Fruit fly (Drosophila melanogaster): ENCODE results near the gene CG46394.

The CG46394 gene

dm6 chr3L:11648410-11648809, 48.2 kb downstream of the CG46394 start, which contains the start of the genes RIOK1 and Polr3H (continued):
- peak; percentile 51; the same call in 3 of the 4 replicates for TF ChIP-seq Gug (GFP tag; IDR thresholded peaks at IDR 0.05)
- no peak for TF ChIP-seq hth (optimal IDR thresholded peaks at IDR 0.05)
- TF ChIP-seq da (GFP tag; optimal IDR thresholded peaks at IDR 0.05) = peak; percentile 11
- TF ChIP-seq CG3065 (GFP tag; optimal IDR thresholded peaks at IDR 0.05) = peak; percentile 25
- TF ChIP-seq CG14860 (GFP tag; IDR thresholded peaks at IDR 0.05; ENCODE audit: partially characterized antibody) = no peak
- TF ChIP-seq sisA (GFP tag; IDR thresholded peaks at IDR 0.05) = peak; percentile 56
- TF ChIP-seq eyg (GFP tag; optimal IDR thresholded peaks at IDR 0.05) = peak; percentile 18
- no peak for TF ChIP-seq Blimp-1 (GFP tag; optimal IDR thresholded peaks at IDR 0.05)
- no peak for TF ChIP-seq CG10209 (GFP tag; optimal IDR thresholded peaks at IDR 0.05)
- no peak for TF ChIP-seq GATAe (GFP tag; conservative IDR thresholded peaks at IDR 0.05)
- peak; percentile 47 for TF ChIP-seq CG5245 (GFP tag; optimal IDR thresholded peaks at IDR 0.05)
- TF ChIP-seq Hr3 (GFP tag; optimal IDR thresholded peaks at IDR 0.05) = peak; percentile 63
- TF ChIP-seq HLH3B (GFP tag; IDR thresholded peaks at IDR 0.05) = peak; percentile 49; the same call in 1 of the 2 replicates
- TF ChIP-seq MESR4 (GFP tag; optimal IDR thresholded peaks at IDR 0.05) = peak; percentile 15
- no peak for TF ChIP-seq slou (GFP tag; optimal IDR thresholded peaks at IDR 0.05)
- TF ChIP-seq CG15479 (GFP tag; optimal IDR thresholded peaks at IDR 0.05) = peak; percentile 52
- no peak for TF ChIP-seq twi (tag; optimal IDR thresholded peaks at IDR 0.05)
- TF ChIP-seq crp (GFP tag; optimal IDR thresholded peaks at IDR 0.05) = peak; percentile 64 to 90
- TF ChIP-seq Doc3 (GFP tag; IDR thresholded peaks at IDR 0.05; ENCODE audit: partially characterized antibody) = no peak
- TF ChIP-seq CG32767 (GFP tag; IDR thresholded peaks at IDR 0.05) = peak; percentile 11; the same call in 1 of the 2 replicates
- peak; percentile 58 for TF ChIP-seq CG6689 (GFP tag; IDR thresholded peaks at IDR 0.05)
- TF ChIP-seq CG12391 (tag; optimal IDR thresholded peaks at IDR 0.05) = peak; percentile 79
- peak; percentile 8 for TF ChIP-seq en (GFP tag; optimal IDR thresholded peaks at IDR 0.05)
- peak; percentile 59; the same call in 1 of the 2 replicates for TF ChIP-seq stc (GFP tag; IDR thresholded peaks at IDR 0.05)
- 0 out of 2 replicates have a peak, but pooled peaks have one; percentile 28 for TF ChIP-seq klu (GFP tag; IDR thresholded peaks at IDR 0.05)
- TF ChIP-seq slbo (GFP tag; IDR thresholded peaks at IDR 0.05) = peak; percentile 72
- TF ChIP-seq CG32772 (GFP tag; IDR thresholded peaks at IDR 0.05) = peak; percentile 34; the same call in 1 of the 2 replicates
- TF ChIP-seq rib (GFP tag; IDR thresholded peaks at IDR 0.05) = 0 out of 2 replicates have a peak, but pooled peaks have one; percentile 40
- TF ChIP-seq repo (GFP tag; optimal IDR thresholded peaks at IDR 0.05) = peak; percentile 24
- TF ChIP-seq jumu (GFP tag; optimal IDR thresholded peaks at IDR 0.05) = peak; percentile 38
- TF ChIP-seq sob (GFP tag; IDR thresholded peaks at IDR 0.05) = peak; percentile 28; the same call in 1 of the 2 replicates
- TF ChIP-seq CG9215 (GFP tag; IDR thresholded peaks at IDR 0.05) = peak; percentile 40; the same call in 1 of the 2 replicates
- peak; percentile 34 for TF ChIP-seq ewg (GFP tag; optimal IDR thresholded peaks at IDR 0.05)
- peak; percentile 23; the same call in 1 of the 2 replicates for TF ChIP-seq CG4730 (GFP tag; IDR thresholded peaks at IDR 0.05)
- no peak for TF ChIP-seq tio (GFP tag; optimal IDR thresholded peaks at IDR 0.05)
- TF ChIP-seq Kr (GFP tag; optimal IDR thresholded peaks at IDR 0.05) = no peak
- peak; percentile 63; the same call in 1 of the 2 replicates for TF ChIP-seq Ptx1 (GFP tag; IDR thresholded peaks at IDR 0.05)
- no peak for TF ChIP-seq CG10147 (GFP tag; optimal IDR thresholded peaks at IDR 0.05)
- peak; percentile 72 for TF ChIP-seq tin (GFP tag; optimal IDR thresholded peaks at IDR 0.05)
- peak; percentile 62 for TF ChIP-seq gfzf (GFP tag; optimal IDR thresholded peaks at IDR 0.05)
- peak; percentile 66 for TF ChIP-seq Hmx (GFP tag; optimal IDR thresholded peaks at IDR 0.05)
- peak; percentile 55; the same call in 1 of the 2 replicates for TF ChIP-seq CG13287 (GFP tag; IDR thresholded peaks at IDR 0.05; ENCODE audit: partially characterized antibody)
- peak; percentile 66 for TF ChIP-seq CG30403 (GFP tag; optimal IDR thresholded peaks at IDR 0.05)
- peak; percentile 74 for TF ChIP-seq CG8944 (GFP tag; optimal IDR thresholded peaks at IDR 0.05)
- TF ChIP-seq H15 (GFP tag; IDR thresholded peaks at IDR 0.05) = peak; percentile 33; the same call in 1 of the 3 replicates
- TF ChIP-seq CG10543 (GFP tag; optimal IDR thresholded peaks at IDR 0.05) = no peak
- peak in 1 of 3 experiments; percentile 65 for TF ChIP-seq lola (GFP tag; optimal IDR thresholded peaks at IDR 0.05)
- no peak for TF ChIP-seq CG10321 (GFP tag; IDR thresholded peaks at IDR 0.05)
- no peak for TF ChIP-seq Fer1 (GFP tag; optimal IDR thresholded peaks at IDR 0.05)
- TF ChIP-seq ara (GFP tag; IDR thresholded peaks at IDR 0.05) = peak; percentile 21; the same call in 1 of the 2 replicates

Data from whole organism, embryonic.